Worm (Caenorhabditis elegans) whole organism, midembryonic: ENCODE data around the gene ZK688.11.

ENCODE experiments used
- cog-1 ChIP-seq: sonication (generic microtip); optimal IDR thresholded peaks from 2 replicates; lab custom pipeline; 2016; ENCODE audit warnings: missing genetic modification characterization, missing compliant biosample characterization
- flt-1 ChIP-seq: fragments of 200-800 bp; sonication (Bioruptor generic); IDR thresholded peaks from 2 replicates; pipeline ENCODE4 v1.3.6; 2022; ENCODE audit warnings: missing genetic modification characterization, missing compliant biosample characterization
- klf-2 ChIP-seq: fragments of 200-800 bp; sonication (Bioruptor generic); conservative IDR thresholded peaks from 2 replicates; pipeline ENCODE4 v1.3.6; 2022; ENCODE audit warnings: missing genetic modification reagents, missing genetic modification characterization, missing compliant biosample characterization
- med-1 ChIP-seq: sonication (generic microtip); optimal IDR thresholded peaks from 2 replicates; lab custom pipeline; 2017; ENCODE audit warnings: missing genetic modification characterization, mild to moderate bottlenecking, missing compliant biosample characterization, antibody characterized with exemption, missing genetic modification reagents; ENCODE audit not compliant: insufficient read depth
- ref-1 ChIP-seq: fragments of 200-800 bp; sonication (Bioruptor generic); conservative IDR thresholded peaks from 2 replicates; pipeline ENCODE4 v1.3.6; 2022; ENCODE audit warnings: missing genetic modification reagents, missing genetic modification characterization, missing compliant biosample characterization
- tab-1 ChIP-seq: fragments of 200-800 bp; sonication (Bioruptor generic); IDR thresholded peaks from 2 replicates; pipeline ENCODE4 v1.3.6; 2022; ENCODE audit warnings: missing genetic modification characterization, missing compliant biosample characterization
- ztf-23 ChIP-seq: fragments of 200-800 bp; sonication (Bioruptor generic); IDR thresholded peaks from 2 replicates; pipeline ENCODE4 v1.3.6; 2022; ENCODE audit warnings: missing genetic modification reagents, missing genetic modification characterization, missing compliant biosample characterization
- ztf-29 ChIP-seq: fragments of 200-800 bp; sonication (Bioruptor generic); IDR thresholded peaks from 2 replicates; pipeline ENCODE4 v1.3.6; 2022; ENCODE audit warnings: missing genetic modification reagents, missing genetic modification characterization, missing compliant biosample characterization

- TF ChIP-seq klf-2 (no peak), ref-1 (no peak), flt-1 (no peak), med-1 (GFP tag; lab: Kevin White, UChicago) (no peak), ztf-23 (no peak), tab-1 (no peak), cog-1 (tag; lab: Kevin White, UChicago) (no peak), ztf-29 (GFP tag; lab: Robert Waterston, UW) (no peak)
These were observed 19.5 kb downstream of the ZK688.11 start, which contains the start of gene slc-17.3 for ce11 chrIII:7865238-7865761.
